Worm (Caenorhabditis elegans) whole organism, late embryonic: ENCODE data around the gene T01H3.5.

Experiments
- F13H6.1 ChIP-seq: sonication (generic microtip); optimal IDR thresholded peaks from 2 replicates; lab custom pipeline; 2016; ENCODE audit warnings: missing genetic modification characterization, missing compliant biosample characterization
- K02D7.2 ChIP-seq: sonication (generic microtip); optimal IDR thresholded peaks from 2 replicates; lab custom pipeline; 2017; ENCODE audit warnings: mild to moderate bottlenecking, missing genetic modification characterization, missing compliant biosample characterization
- T23F11.4 ChIP-seq: fragments of 200-800 bp; sonication (Bioruptor generic); optimal IDR thresholded peaks from 2 replicates; lab custom pipeline; 2018; ENCODE audit warnings: mild to moderate bottlenecking, missing genetic modification characterization, missing compliant biosample characterization
- ahr-1 ChIP-seq: sonication (generic microtip); optimal IDR thresholded peaks from 2 replicates; lab custom pipeline; 2016; ENCODE audit warnings: missing genetic modification characterization, missing compliant biosample characterization
- ceh-14 ChIP-seq: sonication (generic microtip); optimal IDR thresholded peaks from 2 replicates; lab custom pipeline; 2016; ENCODE audit warnings: missing genotype, missing genetic modification characterization, missing compliant biosample characterization
- ceh-19 ChIP-seq: fragments of 200-800 bp; sonication (Bioruptor generic); optimal IDR thresholded peaks from 2 replicates; lab custom pipeline; 2018; ENCODE audit warnings: mild to moderate bottlenecking, missing genetic modification characterization, missing compliant biosample characterization
- ceh-24 ChIP-seq: sonication (generic microtip); optimal IDR thresholded peaks from 2 replicates; lab custom pipeline; 2016; ENCODE audit warnings: mild to moderate bottlenecking, missing genetic modification characterization, missing compliant biosample characterization
- ceh-30 ChIP-seq: fragments of 150-350 bp; optimal IDR thresholded peaks from 2 replicates; lab custom pipeline; 2014; ENCODE audit warnings: missing biosample characterization, missing genetic modification characterization
- ceh-31 ChIP-seq: sonication (generic microtip); optimal IDR thresholded peaks from 2 replicates; lab custom pipeline; 2016; ENCODE audit warnings: missing genetic modification characterization, missing compliant biosample characterization
- che-1 ChIP-seq: sonication (generic microtip); optimal IDR thresholded peaks from 2 replicates; lab custom pipeline; 2016; ENCODE audit warnings: mild to moderate bottlenecking, missing genetic modification characterization, missing compliant biosample characterization
- eyg-1 ChIP-seq: sonication (generic microtip); optimal IDR thresholded peaks from 2 replicates; lab custom pipeline; 2016; ENCODE audit warnings: missing genotype, missing genetic modification characterization, missing compliant biosample characterization
- fkh-6 ChIP-seq: sonication (generic microtip); optimal IDR thresholded peaks from 2 replicates; lab custom pipeline; 2016; ENCODE audit warnings: missing genetic modification characterization, missing compliant biosample characterization
- hlh-15 ChIP-seq: sonication (generic microtip); optimal IDR thresholded peaks from 2 replicates; lab custom pipeline; 2016; ENCODE audit warnings: missing genetic modification characterization, missing compliant biosample characterization
- hlh-30 ChIP-seq: sonication (generic microtip); optimal IDR thresholded peaks from 2 replicates; lab custom pipeline; 2017; ENCODE audit warnings: antibody characterized with exemption, missing genetic modification characterization, missing compliant biosample characterization; ENCODE audit not compliant: insufficient read depth
- lin-11 ChIP-seq: fragments of 200-800 bp; sonication (Bioruptor generic); optimal IDR thresholded peaks from 2 replicates; lab custom pipeline; 2018; ENCODE audit warnings: mild to moderate bottlenecking, missing genetic modification characterization, missing compliant biosample characterization
- mec-3 ChIP-seq: sonication (generic microtip); optimal IDR thresholded peaks from 2 replicates; lab custom pipeline; 2016; ENCODE audit warnings: borderline replicate concordance, missing genetic modification characterization, missing compliant biosample characterization
- nfya-1 ChIP-seq: sonication (generic microtip); optimal IDR thresholded peaks from 2 replicates; lab custom pipeline; 2017; ENCODE audit warnings: missing genetic modification characterization, mild to moderate bottlenecking, missing compliant biosample characterization, antibody characterized with exemption, moderate library complexity
- nhr-232 ChIP-seq: sonication (generic microtip); optimal IDR thresholded peaks from 2 replicates; lab custom pipeline; 2016; ENCODE audit warnings: missing genetic modification characterization, missing compliant biosample characterization
- pag-3 ChIP-seq: sonication (generic microtip); optimal IDR thresholded peaks from 2 replicates; lab custom pipeline; 2016; ENCODE audit warnings: missing compliant biosample characterization, missing genetic modification characterization, borderline replicate concordance
- pat-9 ChIP-seq: fragments of 200-800 bp; sonication (Bioruptor generic); optimal IDR thresholded peaks from 2 replicates; lab custom pipeline; 2018; ENCODE audit warnings: mild to moderate bottlenecking, missing genetic modification characterization, moderate library complexity, missing compliant biosample characterization
- pqm-1 ChIP-seq: sonication (generic microtip); optimal IDR thresholded peaks from 2 replicates; lab custom pipeline; 2016; ENCODE audit warnings: missing genetic modification characterization, missing compliant biosample characterization
- ref-2 ChIP-seq: sonication (generic microtip); optimal IDR thresholded peaks from 2 replicates; lab custom pipeline; 2016; ENCODE audit warnings: missing genetic modification characterization, missing compliant biosample characterization
- rnt-1 ChIP-seq: sonication (generic microtip); optimal IDR thresholded peaks from 2 replicates; lab custom pipeline; 2016; ENCODE audit warnings: missing genetic modification characterization, missing compliant biosample characterization
- sox-2 ChIP-seq: fragments of 200-800 bp; sonication (Bioruptor generic); IDR thresholded peaks from 2 replicates; pipeline ENCODE4 v1.3.6; 2022; ENCODE audit warnings: missing genetic modification reagents, missing genetic modification characterization, missing compliant biosample characterization
- tbx-7 ChIP-seq: sonication (generic microtip); optimal IDR thresholded peaks from 2 replicates; lab custom pipeline; 2016; ENCODE audit warnings: missing genotype, missing genetic modification characterization, missing compliant biosample characterization
- unc-3 ChIP-seq, 2 experiments: fragments of 200-800 bp in 1 of 2; sonication (Bioruptor generic) in 1 of 2; sonication (generic microtip) in 1 of 2; conservative IDR thresholded peaks in 1 of 2; optimal IDR thresholded peaks in 1 of 2; 2 replicates each; pipeline versions ENCODE4 v1.3.6 to Lab custom; 2016 to 2022; ENCODE audit warnings: missing compliant biosample characterization in 2 of 2, missing genetic modification characterization in 2 of 2, missing genetic modification reagents in 1 of 2
- unc-42 ChIP-seq: sonication (generic microtip); optimal IDR thresholded peaks from 2 replicates; lab custom pipeline; 2016; ENCODE audit warnings: missing genotype, missing genetic modification characterization, missing compliant biosample characterization
- unc-55 ChIP-seq: sonication (generic microtip); optimal IDR thresholded peaks from 2 replicates; lab custom pipeline; 2017; ENCODE audit warnings: missing biosample characterization, missing genetic modification reagents, missing genetic modification characterization
- unc-86 ChIP-seq: sonication (generic microtip); optimal IDR thresholded peaks from 2 replicates; lab custom pipeline; 2016; ENCODE audit warnings: missing genetic modification characterization, missing compliant biosample characterization
- zip-5 ChIP-seq: sonication (generic microtip); optimal IDR thresholded peaks from 2 replicates; lab custom pipeline; 2016; ENCODE audit warnings: missing genetic modification characterization, missing compliant biosample characterization

Gene T01H3.5

DNA sequence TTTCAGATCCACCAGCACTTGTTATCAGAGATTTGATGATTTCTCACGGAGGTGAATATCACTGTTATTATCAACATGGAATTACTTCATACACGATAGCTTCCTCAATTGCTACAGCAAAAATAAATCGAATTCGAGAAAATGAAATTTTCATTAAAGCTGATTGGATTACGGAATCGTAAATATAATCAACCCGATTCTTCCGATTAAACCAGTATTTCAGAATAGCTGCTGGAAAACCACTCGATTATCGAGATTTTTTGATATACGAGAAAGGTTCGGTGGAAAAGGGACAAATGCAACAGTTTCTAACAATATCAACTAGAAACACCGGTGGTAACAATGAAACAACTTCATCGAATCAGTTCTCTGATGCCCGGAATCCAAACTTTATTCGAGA lies 22.6 kb downstream of the T01H3.5 start:
- TF ChIP-seq pag-3 (tag; lab: Kevin White, UChicago) (no peak), unc-86 (no peak), ceh-30 (tag; lab: Kevin White, UChicago) (no peak), K02D7.2 (no peak), pqm-1 (tag; lab: Kevin White, UChicago) (no peak), ceh-31 (no peak), eyg-1 (tag; lab: Kevin White, UChicago) (no peak), unc-3 (GFP tag; conservative IDR thresholded peaks at IDR 0.05; lab: Robert Waterston, UW) (no peak), unc-3 (tag; optimal IDR thresholded peaks at IDR 0.05; lab: Kevin White, UChicago) (no peak), ceh-24 (no peak)

DNA sequence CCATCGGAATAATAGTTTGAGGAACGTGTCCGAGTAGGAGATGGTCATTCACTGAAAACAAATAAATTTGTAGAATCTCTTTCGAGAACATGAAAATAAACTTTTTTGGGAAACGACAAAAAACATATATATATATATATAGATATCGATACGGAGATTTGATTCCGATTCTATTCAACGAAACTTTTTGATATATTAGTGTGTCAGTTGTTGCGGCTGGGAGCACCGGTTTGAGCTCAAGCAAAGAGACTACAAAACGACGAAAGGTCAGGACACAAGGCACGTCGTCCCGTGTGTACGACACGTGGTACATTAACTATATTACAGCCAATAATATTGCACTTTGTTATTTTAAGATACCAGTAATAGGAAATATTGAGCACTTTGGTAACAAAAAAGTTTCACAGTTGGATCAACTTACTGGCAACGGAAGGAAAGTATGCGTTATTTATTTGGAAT lies 28.2 kb downstream of the T01H3.5 start, which contains the start of gene best-23:
Gene best-23 (minus strand): TSS at position 51 of the 459 bp plus-strand sequence.
- TF ChIP-seq tbx-7 = no peak
- no peak for TF ChIP-seq ref-2 (tag; lab: Kevin White, UChicago)
- no peak for TF ChIP-seq rnt-1
- TF ChIP-seq F13H6.1 = no peak
- TF ChIP-seq ceh-31 = no peak
- no peak for TF ChIP-seq mec-3
- TF ChIP-seq unc-55 (GFP tag; lab: Kevin White, UChicago) = no peak
- TF ChIP-seq ceh-24 = no peak
- TF ChIP-seq ceh-30 (tag; lab: Kevin White, UChicago) = no peak
- TF ChIP-seq T23F11.4 (GFP tag; lab: Kevin White, UChicago) = no peak
- no peak for TF ChIP-seq unc-42
- no peak for TF ChIP-seq pag-3 (tag; lab: Kevin White, UChicago)
- no peak for TF ChIP-seq sox-2 (GFP tag; lab: Robert Waterston, UW)
- TF ChIP-seq nfya-1 (tag; lab: Kevin White, UChicago) = no peak
- TF ChIP-seq ahr-1 (tag; lab: Kevin White, UChicago) = no peak
- TF ChIP-seq nhr-232 (tag; lab: Kevin White, UChicago) = no peak
- TF ChIP-seq ceh-19 (GFP tag; lab: Kevin White, UChicago) = no peak

- TF ChIP-seq pat-9 (tag; lab: Kevin White, UChicago) = no peak
These were observed 31.6 kb downstream of the T01H3.5 start, which contains the start of gene ZK675.4 for ce11 chrII:7911015-7911414. Gene ZK675.4 (plus strand): TSS chrII:7911315.

DNA sequence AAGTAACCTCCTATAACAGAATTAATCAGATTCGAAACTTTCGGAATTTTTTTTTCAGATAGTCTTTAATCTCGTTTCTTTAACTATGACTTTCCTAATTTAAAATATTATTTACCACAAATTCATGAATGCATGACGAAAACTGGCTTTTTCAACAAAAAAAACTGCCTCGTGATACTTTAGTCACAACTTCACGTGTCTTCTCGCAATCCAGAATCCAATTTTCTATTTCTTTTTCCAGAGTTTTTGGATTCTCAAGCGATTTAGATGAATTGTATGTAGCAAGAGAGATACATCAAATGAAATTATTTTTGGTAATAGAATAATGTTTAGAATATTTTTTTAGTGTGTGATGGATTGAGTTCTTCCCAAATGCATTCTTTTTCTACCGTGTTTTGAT lies 40.8 kb downstream of the T01H3.5 start:
- TF ChIP-seq lin-11 (no peak), unc-42 (peak; percentile 37)
- TF ChIP-seq, all 69 proteins: peak for 1

DNA sequence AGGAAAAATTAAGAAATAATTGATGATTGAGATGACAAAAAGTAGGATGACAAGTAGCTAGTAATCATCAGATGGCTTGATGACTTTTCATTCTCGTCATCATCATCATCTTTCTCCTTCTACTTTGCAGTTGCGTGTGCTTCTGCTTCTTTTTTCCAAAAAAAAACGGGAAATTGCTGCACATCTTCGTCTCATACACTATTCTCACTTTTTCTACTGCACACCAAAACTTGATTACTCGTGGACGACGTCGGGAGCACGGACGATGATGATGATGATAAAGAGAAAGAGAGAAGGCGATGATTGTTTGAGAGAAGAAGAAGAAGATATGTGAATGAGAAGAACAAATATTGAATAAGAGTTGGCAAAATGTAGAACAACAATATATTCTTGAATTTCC lies 41.7 kb downstream of the T01H3.5 start:
- TF ChIP-seq nhr-232 (tag; lab: Kevin White, UChicago) = no peak
- TF ChIP-seq unc-42 = peak; percentile 93
- no peak for TF ChIP-seq che-1 (tag; lab: Kevin White, UChicago)
- no peak for TF ChIP-seq zip-5 (tag; lab: Kevin White, UChicago)
- TF ChIP-seq hlh-30 = no peak
- no peak for TF ChIP-seq eyg-1 (tag; lab: Kevin White, UChicago)

DNA sequence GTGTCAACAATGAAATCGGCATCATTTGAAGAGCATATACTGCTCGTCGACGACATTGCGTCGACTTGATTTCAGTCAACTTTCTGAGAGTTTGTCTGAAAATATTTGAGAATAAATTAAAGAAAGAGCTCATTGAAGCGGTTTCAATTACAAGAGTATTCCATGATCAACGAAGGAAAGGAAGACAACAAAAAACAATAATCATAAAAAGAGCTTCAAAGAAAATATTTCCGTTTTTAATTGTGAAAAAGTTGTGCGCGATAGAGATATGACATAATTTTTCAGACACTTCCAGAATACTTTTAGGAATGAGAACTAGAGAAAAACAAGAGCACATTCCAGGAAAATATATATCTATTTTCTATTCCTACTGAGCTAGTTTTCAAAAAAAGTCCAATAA lies 49.2 kb downstream of the T01H3.5 start, which contains the start of gene spv-1:
Gene spv-1 (minus strand): TSS at position 101 of the 400 bp plus-strand sequence.
- TF ChIP-seq fkh-6 (no peak), hlh-15 (tag; lab: Kevin White, UChicago) (no peak), ceh-14 (tag; lab: Kevin White, UChicago) (no peak), rnt-1 (no peak), ahr-1 (tag; lab: Kevin White, UChicago) (no peak)
